Fruit fly (Drosophila melanogaster) whole organism, pupa: ENCODE results near the gene He.

ENCODE experiments used
- CG10348 ChIP-seq: fragments of 200-800 bp; sonication (Bioruptor generic); IDR thresholded peaks from 2 replicates; pipeline ENCODE4 v1.3.6; 2022; ENCODE audit warnings: missing biosample characterization, missing genetic modification characterization
- CG12605 ChIP-seq: fragments of 200-800 bp; sonication (Bioruptor generic); IDR thresholded peaks from 2 replicates; pipeline ENCODE4 v1.3.6; 2022; ENCODE audit warnings: missing biosample characterization, missing genetic modification characterization
- CG13204 ChIP-seq: fragments of 200-800 bp; sonication (Bioruptor generic); optimal IDR thresholded peaks from 2 replicates; lab custom pipeline; 2018; ENCODE audit warnings: missing biosample characterization, mild to moderate bottlenecking, missing genetic modification characterization, moderate library complexity
- CG14655 ChIP-seq: fragments of 200-800 bp; sonication (Bioruptor generic); optimal IDR thresholded peaks from 3 replicates; lab custom pipeline; 2017; ENCODE audit warnings: mild to moderate bottlenecking, missing biosample characterization, missing genetic modification reagents, missing genetic modification characterization
- CG15710 ChIP-seq: fragments of 200-800 bp; sonication (Bioruptor generic); optimal IDR thresholded peaks from 2 replicates; lab custom pipeline; 2018; ENCODE audit warnings: missing biosample characterization, mild to moderate bottlenecking, missing genetic modification characterization, moderate library complexity
- CG17806 ChIP-seq: fragments of 200-800 bp; sonication (Bioruptor generic); optimal IDR thresholded peaks from 2 replicates; lab custom pipeline; 2018; ENCODE audit warnings: missing biosample characterization, mild to moderate bottlenecking, missing genetic modification characterization, moderate library complexity
- CG32121 ChIP-seq: fragments of 200-800 bp; sonication (Bioruptor generic); IDR thresholded peaks from 2 replicates; pipeline ENCODE4 v1.3.6; 2022; ENCODE audit warnings: missing biosample characterization, missing genetic modification characterization
- CG34367 ChIP-seq: fragments of 200-800 bp; sonication (Bioruptor generic); optimal IDR thresholded peaks from 2 replicates; lab custom pipeline; 2018; ENCODE audit warnings: missing biosample characterization, mild to moderate bottlenecking, missing genetic modification characterization
- CG4496 ChIP-seq: fragments of 200-800 bp; sonication (Bioruptor generic); IDR thresholded peaks from 3 replicates; pipeline ENCODE4 v1.3.6; 2022; ENCODE audit warnings: missing biosample characterization, missing genetic modification characterization
- CG8159 ChIP-seq: fragments of 200-800 bp; sonication (Bioruptor generic); optimal IDR thresholded peaks from 3 replicates; lab custom pipeline; 2018; ENCODE audit warnings: missing biosample characterization, mild to moderate bottlenecking, missing genetic modification characterization, moderate library complexity
- CG8301 ChIP-seq: fragments of 200-800 bp; sonication (Bioruptor generic); optimal IDR thresholded peaks from 2 replicates; lab custom pipeline; 2018; ENCODE audit warnings: missing biosample characterization, mild to moderate bottlenecking, missing genetic modification characterization
- CG9948 ChIP-seq: fragments of 200-800 bp; sonication (Bioruptor generic); optimal IDR thresholded peaks from 2 replicates; lab custom pipeline; 2018; ENCODE audit warnings: missing biosample characterization, mild to moderate bottlenecking, missing genetic modification characterization, moderate library complexity
- D1 ChIP-seq: fragments of 200-800 bp; sonication (Bioruptor generic); optimal IDR thresholded peaks from 2 replicates; lab custom pipeline; 2018; ENCODE audit warnings: missing biosample characterization, mild to moderate bottlenecking, missing genetic modification characterization, moderate library complexity
- EcR ChIP-seq: fragments of 200-800 bp; sonication (Bioruptor generic); optimal IDR thresholded peaks from 3 replicates; lab custom pipeline; 2019; ENCODE audit warnings: missing biosample characterization, missing genetic modification characterization, mild to moderate bottlenecking, moderate library complexity, missing genetic modification reagents
- Ets98B ChIP-seq: fragments of 200-800 bp; sonication (Bioruptor generic); IDR thresholded peaks from 2 replicates; pipeline ENCODE4 v1.3.6; 2022; ENCODE audit warnings: missing biosample characterization, missing genetic modification characterization
- Pif1A ChIP-seq: fragments of 200-800 bp; sonication (Bioruptor generic); optimal IDR thresholded peaks from 3 replicates; lab custom pipeline; 2016; ENCODE audit warnings: missing biosample characterization, missing genetic modification characterization
- Pif1B ChIP-seq: fragments of 200-800 bp; sonication (Bioruptor generic); optimal IDR thresholded peaks from 3 replicates; lab custom pipeline; 2016; ENCODE audit warnings: missing biosample characterization, missing genetic modification characterization
- Snoo ChIP-seq: fragments of 200-800 bp; sonication (Bioruptor generic); optimal IDR thresholded peaks from 3 replicates; lab custom pipeline; 2017; ENCODE audit warnings: missing biosample characterization, mild to moderate bottlenecking, missing genetic modification characterization, inconsistent platforms
- fd96Ca ChIP-seq: fragments of 200-800 bp; sonication (Bioruptor generic); IDR thresholded peaks from 3 replicates; pipeline ENCODE4 v1.3.6; 2022; ENCODE audit warnings: missing biosample characterization, missing genetic modification characterization
- gl ChIP-seq: fragments of 200-800 bp; sonication (Bioruptor generic); optimal IDR thresholded peaks from 2 replicates; lab custom pipeline; 2018; ENCODE audit warnings: missing biosample characterization, mild to moderate bottlenecking, missing genetic modification characterization
- rn ChIP-seq: fragments of 200-800 bp; sonication (Bioruptor generic); IDR thresholded peaks from 2 replicates; pipeline ENCODE4 v1.3.6; 2022; ENCODE audit warnings: missing biosample characterization, missing genetic modification characterization

The He gene

dm6 chr2L:14010410-14010809, 37.7 kb upstream of the He start:
- TF ChIP-seq CG13204 (GFP tag; lab: Kevin White, UChicago) = no peak
- TF ChIP-seq CG12605 = no peak

dm6 chr2L:14007801-14008200, 35.1 kb upstream of the He start, which contains the start of gene CG42692:
Gene CG42692 (plus strand): TSS chr2L:14008101.
- TF ChIP-seq fd96Ca = no peak
- no peak for TF ChIP-seq CG15710 (tag; lab: Kevin White, UChicago)
- TF ChIP-seq rn (GFP tag; lab: Robert Waterston, UW) = no peak
- no peak for TF ChIP-seq CG12605
- no peak for TF ChIP-seq CG10348 (GFP tag; lab: Robert Waterston, UW)
- TF ChIP-seq CG14655 = no peak
- no peak for TF ChIP-seq CG13204 (GFP tag; lab: Kevin White, UChicago)
- no peak for TF ChIP-seq EcR (GFP tag; lab: Kevin White, UChicago)
- TF ChIP-seq Ets98B (GFP tag; lab: Robert Waterston, UW) = no peak
- TF ChIP-seq CG9948 = no peak
- TF ChIP-seq gl = no peak
- TF ChIP-seq D1 = no peak
- TF ChIP-seq, all 21 proteins: peak for 0

dm6 chr2L:14001887-14002286, 29.1 kb upstream of the He start:
- TF ChIP-seq CG12605 (peak; percentile 61; the same call in 1 of the 2 replicates), CG32121 (GFP tag; lab: Robert Waterston, UW) (no peak)

- TF ChIP-seq CG4496 (GFP tag; lab: Robert Waterston, UW) (0 out of 3 replicates have a peak, but pooled peaks have one; percentile 25), CG8159 (tag; lab: Kevin White, UChicago) (no peak), Ets98B (GFP tag; lab: Robert Waterston, UW) (no peak), CG15710 (tag; lab: Kevin White, UChicago) (no peak), CG13204 (GFP tag; lab: Kevin White, UChicago) (no peak)
Measured at dm6 chr2L:14001078-14001477, 28.3 kb upstream of the He start, which contains the start of gene rk. Gene rk (minus strand): TSS chr2L:14001248.

dm6 chr2L:13998952-13999351, 26.2 kb upstream of the He start:
- no peak for TF ChIP-seq CG17806 (tag; lab: Kevin White, UChicago)
- TF ChIP-seq CG4496 (GFP tag; lab: Robert Waterston, UW) = peak; percentile 72
- 0 out of 3 replicates have a peak, but pooled peaks have one; percentile 32 for TF ChIP-seq fd96Ca
- peak; percentile 62 for TF ChIP-seq Ets98B (GFP tag; lab: Robert Waterston, UW)
- TF ChIP-seq, all 21 proteins: peak for 3

- TF ChIP-seq CG12605 (no peak), CG32121 (GFP tag; lab: Robert Waterston, UW) (no peak), gl (no peak), fd96Ca (no peak), CG15710 (tag; lab: Kevin White, UChicago) (no peak), Ets98B (GFP tag; lab: Robert Waterston, UW) (no peak)
- TF ChIP-seq, all 21 proteins: peak for 0
Measured at dm6 chr2L:13979826-13980225, 7.1 kb upstream of the He start, which contains the start of gene NimC2. Gene NimC2 (plus strand): TSS chr2L:13980126.

- no peak for TF ChIP-seq CG32121 (GFP tag; lab: Robert Waterston, UW)
- no peak for TF ChIP-seq CG34367 (tag; lab: Kevin White, UChicago)
- TF ChIP-seq CG10348 (GFP tag; lab: Robert Waterston, UW) = no peak
Measured at dm6 chr2L:13977073-13977472, 4.3 kb upstream of the He start, which contains the start of gene Cyp28a5. Gene Cyp28a5 (plus strand): TSS chr2L:13977302.

- TF ChIP-seq D1 (no peak), CG8159 (tag; lab: Kevin White, UChicago) (no peak), CG10348 (GFP tag; lab: Robert Waterston, UW) (no peak), CG34367 (tag; lab: Kevin White, UChicago) (no peak), Snoo (no peak), CG9948 (no peak), CG14655 (no peak), Pif1B (GFP tag; lab: Kevin White, UChicago) (no peak), CG12605 (no peak), CG4496 (GFP tag; lab: Robert Waterston, UW) (no peak), CG17806 (tag; lab: Kevin White, UChicago) (no peak), EcR (GFP tag; lab: Kevin White, UChicago) (no peak), CG32121 (GFP tag; lab: Robert Waterston, UW) (no peak), CG8301 (tag; lab: Kevin White, UChicago) (no peak), rn (GFP tag; lab: Robert Waterston, UW) (no peak), Pif1A (no peak), CG13204 (GFP tag; lab: Kevin White, UChicago) (no peak), Ets98B (GFP tag; lab: Robert Waterston, UW) (no peak), fd96Ca (no peak)
Measured at dm6 chr2L:13976669-13977068, 3.9 kb upstream of the He start, which contains the start of gene NimC1. Gene NimC1 (minus strand): TSS chr2L:13976769.
